Worm (Caenorhabditis elegans): ENCODE measurements around the gene gfat-2.

ce11 chrIV:11379254-11379653 lies 30.8 kb upstream of the gfat-2 start, which contains the start of gene fbxb-76:
- no peak for TF ChIP-seq tab-1 (GFP tag; IDR thresholded peaks at IDR 0.05)
- TF ChIP-seq klf-2 (GFP tag; conservative IDR thresholded peaks at IDR 0.05), result no peak
- TF ChIP-seq T22C8.4 (GFP tag; IDR thresholded peaks at IDR 0.05), result no peak
- no peak for TF ChIP-seq flt-1 (GFP tag; IDR thresholded peaks at IDR 0.05)
- no peak for TF ChIP-seq ref-1 (GFP tag; conservative IDR thresholded peaks at IDR 0.05)
